Fruit fly (Drosophila melanogaster): ENCODE results near the gene Ptip.

DNA sequence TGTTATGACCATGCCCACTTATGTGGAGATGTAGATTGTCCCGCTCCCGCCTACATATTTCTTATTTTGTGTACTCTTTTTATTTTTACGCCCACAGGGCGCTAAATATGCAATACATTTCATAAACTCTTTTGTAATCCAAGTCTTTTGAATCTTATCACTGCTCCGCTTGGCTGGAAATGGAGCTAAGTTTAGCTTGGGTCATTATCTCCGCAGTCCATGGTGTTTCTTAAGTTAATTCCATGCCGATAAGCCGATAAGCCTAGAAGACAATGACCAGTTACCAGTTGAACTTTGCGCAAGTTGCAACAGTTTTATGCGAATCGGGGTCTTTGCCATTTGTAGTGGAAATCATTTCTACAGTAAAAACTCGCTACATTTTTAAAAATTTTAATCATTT, 32.5 kb downstream of the Ptip start:
- TF ChIP-seq EcR (GFP tag; optimal IDR thresholded peaks at IDR 0.05) (no peak), usp (GFP tag; optimal IDR thresholded peaks at IDR 0.05) (no peak), pan (optimal IDR thresholded peaks at IDR 0.05) (no peak), Dll (optimal IDR thresholded peaks at IDR 0.05) (no peak), psq (optimal IDR thresholded peaks at IDR 0.05) (no peak), CG8478 (optimal IDR thresholded peaks at IDR 0.05) (no peak)
